Worm (Caenorhabditis elegans): ENCODE results near the gene F38A1.9.

DNA sequence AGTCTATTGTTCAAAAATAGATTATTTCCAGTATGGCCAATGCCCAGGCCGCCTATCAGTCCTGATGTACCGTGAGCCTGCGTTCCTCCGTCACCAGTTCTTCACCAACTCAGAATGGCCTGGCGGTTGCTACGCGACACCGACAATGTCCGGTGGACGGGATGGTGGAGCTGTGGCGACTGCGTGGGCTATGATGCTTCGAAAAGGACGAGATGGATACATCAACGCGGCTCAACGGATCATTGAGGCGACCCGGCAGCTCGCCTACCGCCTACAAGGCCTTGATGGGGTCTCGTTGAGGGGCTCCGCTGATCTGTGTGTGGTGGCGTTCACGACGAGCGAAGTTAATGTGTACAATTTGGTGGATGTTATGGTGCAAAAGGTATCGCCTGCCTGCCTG is 45.6 kb downstream of the F38A1.9 start:
- TF ChIP-seq unc-42 (tag; optimal IDR thresholded peaks at IDR 0.05) (no peak), F13H6.1 (tag; optimal IDR thresholded peaks at IDR 0.05) (no peak), hlh-15 (tag; optimal IDR thresholded peaks at IDR 0.05) (no peak), fkh-10 (GFP tag; optimal IDR thresholded peaks at IDR 0.05) (no peak), npax-4 (tag; optimal IDR thresholded peaks at IDR 0.05) (no peak), rnt-1 (tag; optimal IDR thresholded peaks at IDR 0.05) (no peak), pag-3 (tag; optimal IDR thresholded peaks at IDR 0.05; ENCODE audit: borderline replicate concordance) (no peak), pqm-1 (tag; optimal IDR thresholded peaks at IDR 0.05) (no peak), pha-4 (tag; optimal IDR thresholded peaks at IDR 0.05) (no peak)

All from whole organism, late embryonic.